Worm (Caenorhabditis elegans): ENCODE data around the gene T09D3.3.

DNA sequence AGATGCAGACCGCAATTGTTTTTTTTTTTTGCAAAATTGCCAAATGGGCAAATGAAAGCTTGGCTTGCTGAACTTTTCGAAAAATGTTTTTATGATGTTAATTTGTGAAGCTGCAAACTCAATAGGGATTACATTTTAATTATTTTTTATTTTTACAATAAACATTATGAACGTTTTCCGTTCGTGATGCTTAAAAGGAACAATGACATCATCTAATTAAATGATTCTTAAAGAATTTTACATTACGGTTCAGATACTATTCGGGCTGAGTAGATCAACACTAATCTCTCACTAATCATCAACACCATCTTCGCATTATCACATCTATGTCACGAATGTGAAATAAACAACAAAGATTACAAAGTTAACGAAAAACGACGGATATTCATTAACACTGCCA is 36.9 kb downstream of the T09D3.3 start, which contains the start of gene C10G8.3:
- TF ChIP-seq dve-1 (tag; optimal IDR thresholded peaks at IDR 0.05) (no peak), pqm-1 (tag; optimal IDR thresholded peaks at IDR 0.05) (no peak), syd-9 (tag; optimal IDR thresholded peaks at IDR 0.05) (no peak), ceh-30 (tag; optimal IDR thresholded peaks at IDR 0.05) (no peak), pag-3 (tag; optimal IDR thresholded peaks at IDR 0.05; ENCODE audit: borderline replicate concordance) (no peak), ama-1 (optimal IDR thresholded peaks at IDR 0.05) (no peak), npax-4 (tag; optimal IDR thresholded peaks at IDR 0.05) (no peak), tbx-2 (tag; optimal IDR thresholded peaks at IDR 0.05) (no peak), mec-3 (tag; optimal IDR thresholded peaks at IDR 0.05; ENCODE audit: borderline replicate concordance) (no peak), dmd-4 (tag; optimal IDR thresholded peaks at IDR 0.05; ENCODE audit: borderline replicate concordance) (no peak), unc-55 (GFP tag; optimal IDR thresholded peaks at IDR 0.05) (no peak)
